Worm (Caenorhabditis elegans): ENCODE results near the gene mrps-28.

mrps-28 gene

ce11 chrV:19632546-19632945 is 11.5 kb upstream of the mrps-28 start, which contains the start of gene Y43F8C.5:
TSS of gene Y43F8C.5 (minus strand) at chrV:19632646.
- TF ChIP-seq sma-9 (GFP tag; optimal IDR thresholded peaks at IDR 0.05) (no peak), sma-9 (tag; optimal IDR thresholded peaks at IDR 0.05) (no peak), unc-39 (tag; optimal IDR thresholded peaks at IDR 0.05) (no peak), zag-1 (tag; optimal IDR thresholded peaks at IDR 0.05) (no peak), lsy-2 (tag; optimal IDR thresholded peaks at IDR 0.05) (no peak), Y55F3AM.14 (GFP tag; optimal IDR thresholded peaks at IDR 0.05) (no peak), dmd-4 (tag; optimal IDR thresholded peaks at IDR 0.05) (no peak), lin-13 (GFP tag; optimal IDR thresholded peaks at IDR 0.05) (no peak), unc-55 (GFP tag; optimal IDR thresholded peaks at IDR 0.05) (no peak), egl-27 (tag; optimal IDR thresholded peaks at IDR 0.05) (no peak), R02D3.7 (tag; optimal IDR thresholded peaks at IDR 0.05) (no peak), gmeb-1 (tag; optimal IDR thresholded peaks at IDR 0.05) (no peak), nhr-12 (tag; optimal IDR thresholded peaks at IDR 0.05) (no peak), F13H6.1 (tag; optimal IDR thresholded peaks at IDR 0.05) (no peak), unc-62 (GFP tag; optimal IDR thresholded peaks at IDR 0.05) (no peak), ceh-82 (tag; optimal IDR thresholded peaks at IDR 0.05) (no peak), lin-11 (tag; optimal IDR thresholded peaks at IDR 0.05) (no peak), mdl-1 (tag; optimal IDR thresholded peaks at IDR 0.05) (no peak), ama-1 (optimal IDR thresholded peaks at IDR 0.05) (no peak), aly-2 (tag; optimal IDR thresholded peaks at IDR 0.05) (no peak), ztf-4 (tag; optimal IDR thresholded peaks at IDR 0.05) (no peak)

- TF ChIP-seq lin-39 (tag; optimal IDR thresholded peaks at IDR 0.05) (no peak), lsy-2 (tag; optimal IDR thresholded peaks at IDR 0.05) (no peak), Y55F3AM.14 (GFP tag; optimal IDR thresholded peaks at IDR 0.05) (no peak), unc-62 (GFP tag; optimal IDR thresholded peaks at IDR 0.05) (no peak), unc-55 (GFP tag; optimal IDR thresholded peaks at IDR 0.05) (no peak), nhr-129 (tag; optimal IDR thresholded peaks at IDR 0.05) (no peak), egl-27 (tag; optimal IDR thresholded peaks at IDR 0.05) (no peak), ceh-82 (tag; optimal IDR thresholded peaks at IDR 0.05) (no peak), alr-1 (tag; optimal IDR thresholded peaks at IDR 0.05) (no peak), sma-9 (GFP tag; optimal IDR thresholded peaks at IDR 0.05) (no peak), sma-9 (tag; optimal IDR thresholded peaks at IDR 0.05) (no peak)
Observed at ce11 chrV:19632948-19633347, 11.1 kb upstream of the mrps-28 start.

- TF ChIP-seq dmd-4 (tag; optimal IDR thresholded peaks at IDR 0.05) (no peak), sem-4 (tag; optimal IDR thresholded peaks at IDR 0.05) (no peak), alr-1 (tag; optimal IDR thresholded peaks at IDR 0.05) (no peak), snpc-4 (tag; optimal IDR thresholded peaks at IDR 0.05) (no peak), nhr-12 (tag; optimal IDR thresholded peaks at IDR 0.05) (no peak), blmp-1 (tag; optimal IDR thresholded peaks at IDR 0.05; ENCODE audit: insufficient read depth) (no peak), nhr-237 (tag; optimal IDR thresholded peaks at IDR 0.05) (no peak), sma-3 (GFP tag; optimal IDR thresholded peaks at IDR 0.05) (no peak), egl-27 (tag; optimal IDR thresholded peaks at IDR 0.05) (no peak), lsy-2 (tag; optimal IDR thresholded peaks at IDR 0.05) (no peak)
Observed at ce11 chrV:19634197-19634596, 9.8 kb upstream of the mrps-28 start.

- TF ChIP-seq C34F6.9 (tag; optimal IDR thresholded peaks at IDR 0.05) (no peak), nhr-21 (tag; optimal IDR thresholded peaks at IDR 0.05) (no peak), sma-9 (GFP tag; optimal IDR thresholded peaks at IDR 0.05) (no peak), sma-9 (tag; optimal IDR thresholded peaks at IDR 0.05) (no peak), ZK546.5 (tag; optimal IDR thresholded peaks at IDR 0.05) (no peak)
Observed at ce11 chrV:19636194-19636584, 7.8 kb upstream of the mrps-28 start.

ce11 chrV:19637890-19638289 is 6.1 kb upstream of the mrps-28 start:
- TF ChIP-seq unc-55 (GFP tag; optimal IDR thresholded peaks at IDR 0.05) (no peak), mab-5 (tag; optimal IDR thresholded peaks at IDR 0.05) (no peak), C34F6.9 (tag; optimal IDR thresholded peaks at IDR 0.05) (no peak), R02D3.7 (tag; optimal IDR thresholded peaks at IDR 0.05) (no peak), dmd-4 (tag; optimal IDR thresholded peaks at IDR 0.05) (no peak), unc-62 (GFP tag; optimal IDR thresholded peaks at IDR 0.05) (no peak), snpc-4 (tag; optimal IDR thresholded peaks at IDR 0.05) (no peak), mbf-1 (tag; optimal IDR thresholded peaks at IDR 0.05) (no peak), peb-1 (tag; optimal IDR thresholded peaks at IDR 0.05) (no peak), gmeb-1 (tag; optimal IDR thresholded peaks at IDR 0.05) (no peak), alr-1 (tag; optimal IDR thresholded peaks at IDR 0.05) (no peak), ceh-82 (tag; optimal IDR thresholded peaks at IDR 0.05) (no peak), egl-27 (tag; optimal IDR thresholded peaks at IDR 0.05) (no peak), Y55F3AM.14 (GFP tag; optimal IDR thresholded peaks at IDR 0.05) (no peak), ztf-11 (tag; optimal IDR thresholded peaks at IDR 0.05) (no peak), blmp-1 (tag; optimal IDR thresholded peaks at IDR 0.05; ENCODE audit: insufficient read depth) (no peak)

Data from whole organism, L2 larva.